Worm (Caenorhabditis elegans) whole organism, late embryonic: ENCODE data around the gene malt-1.

Source experiments
- fkh-10 ChIP-seq: fragments of 150-350 bp; optimal IDR thresholded peaks from 2 replicates; lab custom pipeline; 2014; ENCODE audit warnings: missing biosample characterization, missing genetic modification reagents, missing genetic modification characterization
- nhr-11 ChIP-seq: fragments of 150-350 bp; optimal IDR thresholded peaks from 2 replicates; lab custom pipeline; 2014; ENCODE audit warnings: missing biosample characterization, missing genetic modification characterization
- unc-55 ChIP-seq: sonication (generic microtip); optimal IDR thresholded peaks from 2 replicates; lab custom pipeline; 2017; ENCODE audit warnings: missing biosample characterization, missing genetic modification reagents, missing genetic modification characterization

DNA sequence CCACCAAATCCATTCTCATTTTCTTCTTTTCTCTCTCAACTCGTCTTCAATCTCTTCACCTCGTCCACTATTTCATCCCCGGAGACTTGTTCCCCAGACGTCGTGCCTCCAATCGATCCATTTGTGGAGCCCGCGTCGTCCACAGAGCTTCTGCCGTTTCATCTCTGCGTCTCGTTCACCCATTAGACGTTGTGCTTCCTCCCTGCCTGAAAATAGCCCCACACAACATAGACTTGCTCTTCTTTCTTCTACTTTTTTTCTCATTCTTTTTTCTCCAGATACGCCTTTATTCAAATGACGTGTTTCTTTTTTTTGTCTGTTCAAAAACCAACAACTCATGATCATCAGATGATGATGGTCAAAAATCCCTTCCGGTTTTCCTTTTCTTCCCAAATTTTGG is 41.8 kb upstream of the malt-1 start:
- TF ChIP-seq nhr-11: no peak
- TF ChIP-seq unc-55: no peak
- TF ChIP-seq fkh-10 (GFP tag; lab: Kevin White, UChicago): no peak
